Worm (Caenorhabditis elegans): ENCODE measurements around the gene sucl-1.

Gene sucl-1

DNA sequence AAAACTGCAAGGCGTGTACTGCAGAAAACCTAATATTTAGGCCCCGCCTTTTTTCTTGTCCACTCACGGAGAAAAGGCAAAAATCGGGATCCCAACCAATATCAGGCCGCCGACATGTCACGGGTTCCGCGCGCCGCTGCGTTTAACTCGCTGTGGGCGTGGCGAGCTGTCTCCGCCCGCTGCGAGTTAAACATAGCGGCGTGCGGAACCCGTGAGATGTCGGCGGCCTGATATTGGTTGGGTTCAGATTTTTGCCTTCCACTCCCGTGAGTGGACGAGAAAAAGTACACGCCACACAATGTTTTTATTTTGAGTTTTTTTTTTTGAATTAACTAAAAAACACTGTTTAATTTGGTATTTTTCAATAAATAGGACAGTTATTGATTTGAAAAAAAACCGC, 38.4 kb upstream of the sucl-1 start:
- TF ChIP-seq set-16 (GFP tag; IDR thresholded peaks at IDR 0.05) (peak; percentile 65), nhr-48 (tag; optimal IDR thresholded peaks at IDR 0.05) (no peak), sdz-12 (GFP tag; optimal IDR thresholded peaks at IDR 0.05) (no peak)

DNA sequence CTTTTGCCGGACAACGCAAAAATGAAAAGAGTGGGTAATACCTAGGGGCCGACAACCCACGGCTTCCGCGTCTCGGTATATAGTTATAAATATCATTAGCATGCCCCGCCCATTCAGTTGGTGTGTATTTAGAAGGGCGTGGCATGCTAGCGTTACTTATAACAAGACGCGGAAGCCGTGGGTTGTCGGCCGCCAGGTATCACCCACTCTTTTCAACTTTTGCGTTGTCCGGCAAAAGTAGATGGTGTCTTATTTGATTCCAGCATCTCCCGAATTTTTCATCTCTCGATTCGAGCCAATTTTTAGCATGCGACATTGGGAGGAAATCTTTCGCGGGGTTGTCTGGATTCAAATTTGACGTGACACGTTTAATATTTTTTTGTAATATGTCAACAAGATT, 36.0 kb upstream of the sucl-1 start:
- 0 out of 4 replicates have a peak, but pooled peaks of 1 of the 2 experiments have one; percentile 16 for TF ChIP-seq madf-5 (GFP tag; IDR thresholded peaks at IDR 0.05)
- TF ChIP-seq mxl-2 (GFP tag; conservative IDR thresholded peaks at IDR 0.05), result no peak

DNA sequence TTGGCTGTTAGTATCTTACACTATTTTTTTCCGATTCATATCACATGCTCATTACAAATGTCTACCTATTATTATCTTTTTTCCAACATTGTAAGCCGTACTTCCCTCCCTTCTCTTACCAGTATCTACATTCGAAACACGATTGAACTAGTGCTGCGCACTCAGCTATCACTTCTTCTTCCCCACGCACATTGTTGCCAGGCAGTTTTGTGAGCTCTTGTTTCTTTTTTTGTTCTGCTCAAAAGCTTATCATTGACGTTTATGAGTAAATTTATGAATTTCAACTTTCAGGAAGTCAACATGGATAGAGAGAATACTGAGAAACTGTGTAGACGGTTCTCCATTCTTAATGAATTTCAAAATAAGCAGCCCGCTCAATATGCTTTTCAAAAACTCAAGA, 32.7 kb upstream of the sucl-1 start, which contains the start of gene F33C8.2:
F33C8.2 (plus strand) TSS at position 301 of the 400 bp plus-strand sequence.
- no peak for TF ChIP-seq madf-5 (GFP tag; IDR thresholded peaks at IDR 0.05)
- TF ChIP-seq arid-1 (GFP tag; conservative IDR thresholded peaks at IDR 0.05), result no peak
- no peak for TF ChIP-seq dve-1 (tag; optimal IDR thresholded peaks at IDR 0.05; ENCODE audit: insufficient read depth)
- TF ChIP-seq nhr-102 (tag; optimal IDR thresholded peaks at IDR 0.05), result no peak
- no peak for TF ChIP-seq ceh-44 (GFP tag; IDR thresholded peaks at IDR 0.05)
- no peak for TF ChIP-seq lin-1 (GFP tag; IDR thresholded peaks at IDR 0.05)
- no peak for TF ChIP-seq F10B5.3 (tag; optimal IDR thresholded peaks at IDR 0.05)
- TF ChIP-seq spr-1 (tag; optimal IDR thresholded peaks at IDR 0.05), result no peak
- TF ChIP-seq ztf-7 (tag; optimal IDR thresholded peaks at IDR 0.05), result no peak

DNA sequence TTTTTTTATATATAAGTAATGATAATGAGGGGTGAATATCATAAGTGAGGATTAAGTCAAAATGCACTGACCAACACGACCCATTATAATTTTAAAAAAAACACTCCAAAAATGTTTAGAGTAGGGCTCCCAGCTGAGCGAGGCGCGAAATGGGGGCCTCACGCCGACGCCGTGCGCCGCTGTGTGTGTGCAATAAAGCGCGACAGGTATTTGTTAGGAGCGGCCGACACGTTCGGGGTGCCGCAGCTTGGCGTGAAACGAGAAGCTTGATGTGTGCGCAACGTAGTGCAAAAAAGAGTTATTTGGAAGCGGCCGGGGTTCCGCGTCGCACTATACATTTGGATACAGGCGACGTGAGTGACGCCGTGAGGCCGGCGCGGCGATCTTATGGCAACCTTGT, 28.9 kb upstream of the sucl-1 start:
- TF ChIP-seq sdz-12 (GFP tag; optimal IDR thresholded peaks at IDR 0.05) (no peak), vab-7 (GFP tag; IDR thresholded peaks at IDR 0.05) (no peak), ceh-20 (GFP tag; IDR thresholded peaks at IDR 0.05) (no peak), gei-8 (GFP tag; optimal IDR thresholded peaks at IDR 0.05) (no peak), Y105C5A.15 (GFP tag; IDR thresholded peaks at IDR 0.05) (no peak), Y5F2A.4 (GFP tag; optimal IDR thresholded peaks at IDR 0.05) (no peak), mxl-3 (GFP tag; optimal IDR thresholded peaks at IDR 0.05) (no peak), dmd-8 (GFP tag; IDR thresholded peaks at IDR 0.05) (peak; percentile 11; the same call in 1 of the 2 replicates), fkh-10 (GFP tag; optimal IDR thresholded peaks at IDR 0.05) (no peak), snpc-1.2 (GFP tag; IDR thresholded peaks at IDR 0.05) (no peak), lin-38 (GFP tag; IDR thresholded peaks at IDR 0.05) (no peak), set-16 (GFP tag; IDR thresholded peaks at IDR 0.05) (peak; percentile 60; the same call in 1 of the 2 replicates)

DNA sequence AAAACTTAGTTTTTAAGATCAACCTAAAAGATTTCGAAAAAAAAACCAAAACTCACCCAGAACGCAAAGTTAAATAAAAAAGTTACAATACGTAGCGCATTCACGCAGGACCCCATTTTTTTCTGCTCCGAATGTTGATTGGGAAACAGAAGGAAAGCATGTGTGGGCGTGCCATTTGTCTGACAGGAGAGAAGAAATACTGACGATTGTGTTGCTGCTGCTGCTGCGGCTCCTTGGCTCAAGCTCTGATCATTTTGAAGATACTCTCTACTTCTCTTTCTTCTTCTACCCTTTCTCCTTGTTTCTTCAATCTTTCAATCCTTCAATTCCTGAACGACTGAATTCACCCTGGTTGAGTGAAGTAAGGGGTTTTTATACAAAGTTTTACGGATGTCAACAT, 24.5 kb upstream of the sucl-1 start, which contains the start of gene tsp-8:
tsp-8 (minus strand) TSS at position 185 of the 400 bp plus-strand sequence.
- TF ChIP-seq nhr-25 (tag; optimal IDR thresholded peaks at IDR 0.05; ENCODE audit: borderline replicate concordance, insufficient read depth), result no peak
- TF ChIP-seq ama-1 (optimal IDR thresholded peaks at IDR 0.05), result no peak
- TF ChIP-seq spr-3 (GFP tag; optimal IDR thresholded peaks at IDR 0.05), result no peak
- no peak for TF ChIP-seq saeg-2 (GFP tag; IDR thresholded peaks at IDR 0.05)
- no peak for TF ChIP-seq rbr-2 (tag; optimal IDR thresholded peaks at IDR 0.05)
- TF ChIP-seq lin-29 (GFP tag; IDR thresholded peaks at IDR 0.05), result no peak
- no peak for TF ChIP-seq php-3 (GFP tag; IDR thresholded peaks at IDR 0.05)
- TF ChIP-seq unc-62 (GFP tag; optimal IDR thresholded peaks at IDR 0.05 in 1 of 2), result no peak
- no peak for TF ChIP-seq unc-62 (tag; optimal IDR thresholded peaks at IDR 0.05)
- no peak for TF ChIP-seq ZK337.2 (GFP tag; IDR thresholded peaks at IDR 0.05)
- no peak for TF ChIP-seq dve-1 (tag; optimal IDR thresholded peaks at IDR 0.05; ENCODE audit: insufficient read depth)
